Fruit fly (Drosophila melanogaster) whole organism, embryonic: ENCODE data around the gene CG14383.

Source experiments
- Atf3 ChIP-seq: fragments of 200-800 bp; sonication (Bioruptor generic); optimal IDR thresholded peaks from 3 replicates; lab custom pipeline; 2016; ENCODE audit warnings: missing biosample characterization, missing genetic modification characterization
- B-H1 ChIP-seq: fragments of 200-800 bp; sonication (Bioruptor generic); IDR thresholded peaks from 3 replicates; pipeline ENCODE4 v1.3.6; 2022; ENCODE audit warnings: missing biosample characterization, missing genetic modification characterization
- CG10209 ChIP-seq: fragments of 200-800 bp; sonication (Bioruptor generic); optimal IDR thresholded peaks from 3 replicates; lab custom pipeline; 2017; ENCODE audit warnings: missing biosample characterization, mild to moderate bottlenecking, missing genetic modification characterization, missing genetic modification reagents
- CG1024 ChIP-seq: fragments of 200-800 bp; sonication (Bioruptor generic); IDR thresholded peaks from 2 replicates; pipeline ENCODE4 v1.3.6; 2022; ENCODE audit warnings: missing biosample characterization, missing genetic modification characterization
- CG10462 ChIP-seq: fragments of 200-800 bp; sonication (Bioruptor generic); optimal IDR thresholded peaks from 2 replicates; lab custom pipeline; 2016; ENCODE audit warnings: missing biosample characterization, missing genetic modification characterization
- CG12104 ChIP-seq: fragments of 200-800 bp; sonication (Bioruptor generic); optimal IDR thresholded peaks from 3 replicates; lab custom pipeline; 2016; ENCODE audit warnings: missing biosample characterization, missing genetic modification characterization
- CG12299 ChIP-seq: fragments of 200-800 bp; sonication (Bioruptor generic); optimal IDR thresholded peaks from 2 replicates; lab custom pipeline; 2018; ENCODE audit warnings: missing biosample characterization, mild to moderate bottlenecking, missing genetic modification characterization
- CG12769 ChIP-seq: fragments of 200-800 bp; sonication (Bioruptor generic); optimal IDR thresholded peaks from 2 replicates; lab custom pipeline; 2019; ENCODE audit warnings: missing biosample characterization, mild to moderate bottlenecking, missing genetic modification characterization, moderate library complexity
- CG14050 ChIP-seq: fragments of 200-800 bp; sonication (Bioruptor generic); IDR thresholded peaks from 3 replicates; pipeline ENCODE4 v1.3.6; 2022; ENCODE audit warnings: missing biosample characterization, missing genetic modification characterization
- CG14441 ChIP-seq: fragments of 200-800 bp; sonication (Bioruptor generic); IDR thresholded peaks from 2 replicates; pipeline ENCODE4 v1.3.6; 2022; ENCODE audit warnings: missing biosample characterization, missing genetic modification characterization
- CG15269 ChIP-seq: fragments of 200-800 bp; sonication (Bioruptor generic); optimal IDR thresholded peaks from 2 replicates; lab custom pipeline; 2018; ENCODE audit warnings: missing biosample characterization, mild to moderate bottlenecking, missing genetic modification characterization, moderate library complexity
- CG15479 ChIP-seq: fragments of 200-800 bp; sonication (Bioruptor generic); optimal IDR thresholded peaks from 3 replicates; lab custom pipeline; 2019; ENCODE audit warnings: missing biosample characterization, mild to moderate bottlenecking, missing genetic modification characterization, moderate library complexity
- CG2116 ChIP-seq: fragments of 200-800 bp; sonication (Bioruptor generic); optimal IDR thresholded peaks from 3 replicates; lab custom pipeline; 2018; ENCODE audit warnings: missing biosample characterization, mild to moderate bottlenecking, missing genetic modification characterization
- CG2889 ChIP-seq: fragments of 200-800 bp; sonication (Bioruptor generic); IDR thresholded peaks from 3 replicates; pipeline ENCODE4 v1.3.6; 2022; ENCODE audit warnings: missing biosample characterization, missing genetic modification characterization
- CG3163 ChIP-seq: fragments of 200-800 bp; sonication (Bioruptor generic); optimal IDR thresholded peaks from 3 replicates; lab custom pipeline; 2016; ENCODE audit warnings: missing biosample characterization, missing genetic modification characterization
- CG32532 ChIP-seq: fragments of 200-800 bp; sonication (Bioruptor generic); IDR thresholded peaks from 2 replicates; pipeline ENCODE4 v1.3.6; 2022; ENCODE audit warnings: missing biosample characterization, missing genetic modification characterization
- CG4854 ChIP-seq: fragments of 200-800 bp; sonication (Bioruptor generic); optimal IDR thresholded peaks from 2 replicates; lab custom pipeline; 2016; ENCODE audit warnings: missing biosample characterization, missing genetic modification characterization, inconsistent platforms
- CG6272 ChIP-seq: fragments of 200-800 bp; sonication (Bioruptor generic); IDR thresholded peaks from 2 replicates; pipeline ENCODE4 v1.3.6; 2022; ENCODE audit warnings: missing biosample characterization, missing genetic modification characterization
- CG6654 ChIP-seq: fragments of 200-800 bp; sonication (Bioruptor generic); optimal IDR thresholded peaks from 2 replicates; lab custom pipeline; 2017; ENCODE audit warnings: missing biosample characterization, mild to moderate bottlenecking, missing genetic modification characterization
- CG6813 ChIP-seq: fragments of 200-800 bp; sonication (Bioruptor generic); optimal IDR thresholded peaks from 2 replicates; lab custom pipeline; 2017; ENCODE audit warnings: missing biosample characterization, missing genetic modification characterization, mild to moderate bottlenecking, moderate library complexity, missing genetic modification reagents
- CG7745 ChIP-seq: fragments of 200-800 bp; sonication (Bioruptor generic); optimal IDR thresholded peaks from 2 replicates; lab custom pipeline; 2018; ENCODE audit warnings: missing biosample characterization, mild to moderate bottlenecking, missing genetic modification characterization, moderate library complexity
- CG8290 ChIP-seq, 3 experiments: fragments of 200-800 bp; sonication (Bioruptor generic); optimal IDR thresholded peaks; 2 replicates each; lab custom pipeline; 2016 to 2019; ENCODE audit warnings: missing biosample characterization in 3 of 3, missing genetic modification characterization in 3 of 3, mild to moderate bottlenecking in 2 of 3, moderate library complexity in 1 of 3
- CG9817 ChIP-seq: fragments of 200-800 bp; sonication (Bioruptor generic); optimal IDR thresholded peaks from 2 replicates; lab custom pipeline; 2018; ENCODE audit warnings: missing biosample characterization, mild to moderate bottlenecking, missing genetic modification characterization, moderate library complexity
- CG9932 ChIP-seq: fragments of 200-800 bp; sonication (Bioruptor generic); IDR thresholded peaks from 2 replicates; pipeline ENCODE4 v1.3.6; 2022; ENCODE audit warnings: missing biosample characterization, missing genetic modification characterization
- D19B ChIP-seq: fragments of 200-800 bp; sonication (Bioruptor generic); optimal IDR thresholded peaks from 2 replicates; lab custom pipeline; 2017; ENCODE audit warnings: missing biosample characterization, mild to moderate bottlenecking, missing genetic modification characterization
- Dp ChIP-seq: fragments of 200-800 bp; sonication (Bioruptor generic); optimal IDR thresholded peaks from 2 replicates; lab custom pipeline; 2018; ENCODE audit warnings: missing biosample characterization, mild to moderate bottlenecking, missing genetic modification characterization, moderate library complexity
- Fer2 ChIP-seq: fragments of 200-800 bp; sonication (Bioruptor generic); optimal IDR thresholded peaks from 2 replicates; lab custom pipeline; 2018; ENCODE audit warnings: missing biosample characterization, mild to moderate bottlenecking, missing genetic modification characterization, moderate library complexity
- HmgZ ChIP-seq: fragments of 200-800 bp; sonication (Bioruptor generic); optimal IDR thresholded peaks from 2 replicates; lab custom pipeline; 2018; ENCODE audit warnings: missing biosample characterization, mild to moderate bottlenecking, missing genetic modification characterization
- Myb ChIP-seq: fragments of 200-800 bp; sonication (Bioruptor generic); optimal IDR thresholded peaks from 2 replicates; lab custom pipeline; 2016; ENCODE audit warnings: missing biosample characterization, missing genetic modification characterization
- Nf-YA ChIP-seq: fragments of 200-800 bp; sonication (Bioruptor generic); IDR thresholded peaks from 2 replicates; pipeline ENCODE4 v1.3.6; 2022; ENCODE audit warnings: missing biosample characterization, missing genetic modification characterization
- Ptx1 ChIP-seq: fragments of 200-800 bp; sonication (Bioruptor generic); IDR thresholded peaks from 2 replicates; pipeline ENCODE4 v1.3.6; 2022; ENCODE audit warnings: missing biosample characterization, missing genetic modification characterization
- Rfx ChIP-seq: fragments of 200-800 bp; sonication (Bioruptor generic); IDR thresholded peaks from 2 replicates; pipeline ENCODE4 v1.3.6; 2022; ENCODE audit warnings: missing biosample characterization, missing genetic modification characterization
- Scr ChIP-seq: fragments of 200-800 bp; sonication (Bioruptor generic); IDR thresholded peaks from 2 replicates; pipeline ENCODE4 v1.3.6; 2022; ENCODE audit warnings: missing biosample characterization, missing genetic modification characterization; ENCODE audit not compliant: partially characterized antibody
- ase ChIP-seq: fragments of 200-800 bp; sonication (Bioruptor generic); IDR thresholded peaks from 3 replicates; pipeline ENCODE4 v1.3.6; 2022; ENCODE audit warnings: missing biosample characterization, missing genetic modification characterization
- ato ChIP-seq: fragments of 200-800 bp; sonication (Bioruptor generic); IDR thresholded peaks from 2 replicates; pipeline ENCODE4 v1.3.6; 2022; ENCODE audit warnings: missing biosample characterization, missing genetic modification characterization; ENCODE audit not compliant: partially characterized antibody
- caup ChIP-seq: fragments of 200-800 bp; sonication (Bioruptor generic); optimal IDR thresholded peaks from 3 replicates; lab custom pipeline; 2017; ENCODE audit warnings: missing biosample characterization, mild to moderate bottlenecking, missing genetic modification characterization, moderate library complexity; ENCODE audit not compliant: severe bottlenecking
- chm ChIP-seq: fragments of 200-800 bp; sonication (Bioruptor generic); IDR thresholded peaks from 2 replicates; pipeline ENCODE4 v1.3.6; 2022; ENCODE audit warnings: missing biosample characterization, missing genetic modification characterization
- crc ChIP-seq: fragments of 200-800 bp; sonication (Bioruptor generic); optimal IDR thresholded peaks from 2 replicates; lab custom pipeline; 2016; ENCODE audit warnings: missing biosample characterization, missing genetic modification characterization
- dpn ChIP-seq, 2 experiments: fragments of 200-800 bp; sonication (Bioruptor generic); optimal IDR thresholded peaks; 3 replicates each; lab custom pipeline; 2016; ENCODE audit warnings: missing biosample characterization in 2 of 2, missing genetic modification characterization in 2 of 2
- gsb ChIP-seq: fragments of 200-800 bp; sonication (Bioruptor generic); IDR thresholded peaks from 2 replicates; pipeline ENCODE4 v1.3.6; 2022; ENCODE audit warnings: missing biosample characterization, missing genetic modification characterization
- insv ChIP-seq, 2 experiments: fragments of 200-800 bp; sonication (Bioruptor generic); optimal IDR thresholded peaks; 3 replicates each; lab custom pipeline; 2016 to 2018; ENCODE audit warnings: missing biosample characterization in 2 of 2, missing genetic modification characterization in 2 of 2
- jigr1 ChIP-seq: fragments of 200-800 bp; sonication (Bioruptor generic); IDR thresholded peaks from 3 replicates; pipeline ENCODE4 v1.3.6; 2022; ENCODE audit warnings: missing biosample characterization, missing genetic modification characterization
- lab ChIP-seq: fragments of 200-800 bp; sonication (Bioruptor generic); optimal IDR thresholded peaks from 3 replicates; lab custom pipeline; 2017; ENCODE audit warnings: missing biosample characterization, missing genetic modification characterization, mild to moderate bottlenecking, moderate library complexity, missing genetic modification reagents
- luna ChIP-seq: fragments of 200-800 bp; sonication (Bioruptor generic); optimal IDR thresholded peaks from 2 replicates; lab custom pipeline; 2016; ENCODE audit warnings: missing biosample characterization, missing genetic modification characterization
- repo ChIP-seq: fragments of 200-800 bp; sonication (Bioruptor generic); optimal IDR thresholded peaks from 2 replicates; lab custom pipeline; 2016; ENCODE audit warnings: missing biosample characterization, missing genetic modification characterization
- slou ChIP-seq: fragments of 200-800 bp; sonication (Bioruptor generic); optimal IDR thresholded peaks from 3 replicates; lab custom pipeline; 2016; ENCODE audit warnings: missing biosample characterization, missing genetic modification characterization
- toy ChIP-seq: fragments of 200-800 bp; sonication (Bioruptor generic); IDR thresholded peaks from 2 replicates; pipeline ENCODE4 v1.3.6; 2022; ENCODE audit warnings: missing biosample characterization, missing genetic modification characterization
- tup ChIP-seq: fragments of 200-800 bp; sonication (Bioruptor generic); optimal IDR thresholded peaks from 2 replicates; lab custom pipeline; 2016; ENCODE audit warnings: missing biosample characterization, mild to moderate bottlenecking, missing genetic modification characterization, moderate library complexity
- unc-4 ChIP-seq: fragments of 200-800 bp; sonication (Bioruptor generic); IDR thresholded peaks from 2 replicates; pipeline ENCODE4 v1.3.6; 2022; ENCODE audit warnings: missing biosample characterization, missing genetic modification characterization; ENCODE audit not compliant: partially characterized antibody
- zfh1 ChIP-seq: fragments of 200-800 bp; sonication (Bioruptor generic); IDR thresholded peaks from 3 replicates; pipeline ENCODE4 v1.3.6; 2022; ENCODE audit warnings: missing biosample characterization, missing genetic modification characterization

The CG14383 gene

dm6 chr3R:13014168-13014881, 26.0 kb upstream of the CG14383 start (continued):
- no peak for TF ChIP-seq gsb (GFP tag; lab: Robert Waterston, UW)
- no peak for TF ChIP-seq CG15479 (GFP tag; lab: Kevin White, UChicago)
- TF ChIP-seq CG9932 (GFP tag; lab: Robert Waterston, UW): peak; percentile 42
- TF ChIP-seq crc: no peak
- no peak for TF ChIP-seq repo (GFP tag; lab: Kevin White, UChicago)
- TF ChIP-seq CG2116: no peak
- TF ChIP-seq tup (GFP tag; lab: Kevin White, UChicago): no peak
- no peak for TF ChIP-seq unc-4 (GFP tag; lab: Robert Waterston, UW)
- TF ChIP-seq CG1024: no peak
- no peak for TF ChIP-seq CG2889 (GFP tag; lab: Robert Waterston, UW)
- TF ChIP-seq CG14050 (GFP tag; lab: Robert Waterston, UW): peak; percentile 16; the same call in 1 of the 3 replicates
- TF ChIP-seq CG10209: no peak
- no peak for TF ChIP-seq CG12104 (GFP tag; lab: Kevin White, UChicago)
- no peak for TF ChIP-seq Myb (GFP tag; lab: Kevin White, UChicago)
- TF ChIP-seq CG6813 (GFP tag; lab: Kevin White, UChicago): no peak
- no peak for TF ChIP-seq toy (GFP tag; lab: Robert Waterston, UW)
- peak; percentile 16 for TF ChIP-seq CG12769 (tag; lab: Kevin White, UChicago)
- peak; percentile 12; the same call in 1 of the 2 replicates for TF ChIP-seq Ptx1 (GFP tag; lab: Robert Waterston, UW)
- no peak for TF ChIP-seq HmgZ (tag; lab: Kevin White, UChicago)
- no peak for TF ChIP-seq Atf3 (GFP tag; lab: Kevin White, UChicago)
- no peak for TF ChIP-seq zfh1 (GFP tag; lab: Robert Waterston, UW)
- no peak for TF ChIP-seq CG8290 (GFP tag; optimal IDR thresholded peaks at IDR 0.05; lab: Kevin White, UChicago)
- TF ChIP-seq CG8290 (tag; optimal IDR thresholded peaks at IDR 0.05; lab: Kevin White, UChicago): peak in 1 of 2 experiments; percentile 41
- no peak for TF ChIP-seq D19B (GFP tag; lab: Kevin White, UChicago)
- no peak for TF ChIP-seq CG6272
- TF ChIP-seq CG4854 (GFP tag; lab: Kevin White, UChicago): no peak
- TF ChIP-seq lab: peak; percentile 5
- no peak for TF ChIP-seq CG9817 (tag; lab: Kevin White, UChicago)
- no peak for TF ChIP-seq B-H1 (GFP tag; lab: Robert Waterston, UW)
- TF ChIP-seq CG7745 (tag; lab: Kevin White, UChicago): no peak
- no peak for TF ChIP-seq caup (GFP tag; lab: Kevin White, UChicago)
- TF ChIP-seq ase (GFP tag; lab: Robert Waterston, UW): no peak
- no peak for TF ChIP-seq insv (GFP tag; optimal IDR thresholded peaks at IDR 0.05; lab: Kevin White, UChicago)
- no peak for TF ChIP-seq chm
- no peak for TF ChIP-seq luna (GFP tag; lab: Kevin White, UChicago)
- peak in 1 of 2 experiments; percentile 1 for TF ChIP-seq dpn (GFP tag; optimal IDR thresholded peaks at IDR 0.05; lab: Kevin White, UChicago)
- no peak for TF ChIP-seq slou (GFP tag; lab: Kevin White, UChicago)
- TF ChIP-seq CG14441 (GFP tag; lab: Robert Waterston, UW): 0 out of 2 replicates have a peak, but pooled peaks have one; percentile 35
- peak; percentile 46 for TF ChIP-seq CG15269 (tag; lab: Kevin White, UChicago)
- TF ChIP-seq ato (GFP tag; lab: Robert Waterston, UW): no peak
- TF ChIP-seq CG6654 (GFP tag; lab: Kevin White, UChicago): no peak
- no peak for TF ChIP-seq CG10462 (GFP tag; lab: Kevin White, UChicago)
- TF ChIP-seq Rfx (GFP tag; lab: Robert Waterston, UW): peak; percentile 43
- TF ChIP-seq CG12299 (tag; lab: Kevin White, UChicago): no peak
- no peak for TF ChIP-seq CG32532 (GFP tag; lab: Robert Waterston, UW)
- TF ChIP-seq CG3163 (GFP tag; lab: Kevin White, UChicago): no peak
- TF ChIP-seq Dp (GFP tag; lab: Kevin White, UChicago): no peak
- TF ChIP-seq Fer2: no peak
- no peak for TF ChIP-seq jigr1 (GFP tag; lab: Robert Waterston, UW)
- TF ChIP-seq Nf-YA (GFP tag; lab: Robert Waterston, UW): no peak
- no peak for TF ChIP-seq Scr (GFP tag; lab: Robert Waterston, UW)
